Worm (Caenorhabditis elegans) whole organism, L1 larva: ENCODE measurements around the gene nono-1.

Experiments used
- C16A3.4 ChIP-seq: fragments of 150-350 bp; optimal IDR thresholded peaks from 2 replicates; lab custom pipeline; 2014; ENCODE audit warnings: missing biosample characterization, missing genetic modification characterization
- Y116A8C.19 ChIP-seq: sonication (generic microtip); optimal IDR thresholded peaks from 2 replicates; lab custom pipeline; 2016; ENCODE audit warnings: missing compliant biosample characterization, missing genetic modification characterization, borderline replicate concordance
- aha-1 ChIP-seq: fragments of 150-350 bp; optimal IDR thresholded peaks from 2 replicates; lab custom pipeline; 2014; ENCODE audit warnings: missing biosample characterization, missing genetic modification characterization
- alr-1 ChIP-seq: fragments of 200-800 bp; sonication (Bioruptor generic); optimal IDR thresholded peaks from 2 replicates; lab custom pipeline; 2018; ENCODE audit warnings: borderline replicate concordance, mild to moderate bottlenecking, missing genetic modification characterization, missing compliant biosample characterization
- ama-1 ChIP-seq: fragments of 150-350 bp; optimal IDR thresholded peaks from 2 replicates; lab custom pipeline; 2014
- blmp-1 ChIP-seq: fragments of 150-350 bp; optimal IDR thresholded peaks from 2 replicates; lab custom pipeline; 2014; ENCODE audit warnings: missing biosample characterization, missing genetic modification characterization
- ceh-8 ChIP-seq: fragments of 200-800 bp; sonication (Bioruptor generic); optimal IDR thresholded peaks from 2 replicates; lab custom pipeline; 2018; ENCODE audit warnings: mild to moderate bottlenecking, missing genetic modification characterization, moderate library complexity, missing compliant biosample characterization
- ceh-82 ChIP-seq, 3 experiments: fragments of 150-350 bp in 1 of 3; sonication (generic microtip) in 2 of 3; optimal IDR thresholded peaks; 2 replicates each; lab custom pipeline; 2014 to 2017; ENCODE audit warnings: missing biosample characterization in 3 of 3, missing genetic modification characterization in 3 of 3
- ceh-90 ChIP-seq: sonication (generic microtip); optimal IDR thresholded peaks from 2 replicates; lab custom pipeline; 2016; ENCODE audit warnings: missing genetic modification characterization, missing compliant biosample characterization
- ces-1 ChIP-seq: fragments of 150-350 bp; optimal IDR thresholded peaks from 2 replicates; lab custom pipeline; 2014; ENCODE audit warnings: missing biosample characterization, missing genetic modification reagents, missing genetic modification characterization
- dpl-1 ChIP-seq, 3 experiments: fragments of 150-350 bp in 2 of 3; sonication (generic microtip) in 1 of 3; optimal IDR thresholded peaks; 2 replicates each; lab custom pipeline; 2014 to 2017; ENCODE audit warnings: missing biosample characterization in 3 of 3, missing genetic modification characterization in 3 of 3, missing genetic modification reagents in 3 of 3
- efl-3 ChIP-seq: fragments of 200-800 bp; sonication (Bioruptor generic); optimal IDR thresholded peaks from 2 replicates; lab custom pipeline; 2018; ENCODE audit warnings: mild to moderate bottlenecking, missing genetic modification characterization, missing compliant biosample characterization
- egl-13 ChIP-seq: sonication (generic microtip); optimal IDR thresholded peaks from 2 replicates; lab custom pipeline; 2016; ENCODE audit warnings: missing genotype, missing genetic modification reagents, missing genetic modification characterization, missing compliant biosample characterization
- ets-5 ChIP-seq: fragments of 200-800 bp; sonication (Bioruptor generic); IDR thresholded peaks from 2 replicates; pipeline ENCODE4 v1.3.6; 2022; ENCODE audit warnings: missing genetic modification characterization, missing compliant biosample characterization
- fkh-4 ChIP-seq: sonication (generic microtip); optimal IDR thresholded peaks from 2 replicates; lab custom pipeline; 2016; ENCODE audit warnings: missing compliant biosample characterization, missing genetic modification characterization, borderline replicate concordance
- fkh-8 ChIP-seq: sonication (generic microtip); optimal IDR thresholded peaks from 2 replicates; lab custom pipeline; 2016; ENCODE audit warnings: mild to moderate bottlenecking, missing genetic modification characterization, missing compliant biosample characterization
- hlh-17 ChIP-seq: fragments of 200-800 bp; sonication (Bioruptor generic); optimal IDR thresholded peaks from 2 replicates; lab custom pipeline; 2018; ENCODE audit warnings: missing genetic modification characterization, mild to moderate bottlenecking, missing compliant biosample characterization, moderate library complexity, borderline replicate concordance
- hlh-4 ChIP-seq: sonication (generic microtip); optimal IDR thresholded peaks from 2 replicates; lab custom pipeline; 2016; ENCODE audit warnings: mild to moderate bottlenecking, missing genetic modification characterization, missing compliant biosample characterization
- hpl-2 ChIP-seq: fragments of 150-350 bp; optimal IDR thresholded peaks from 2 replicates; lab custom pipeline; 2014; ENCODE audit warnings: missing biosample characterization, missing genetic modification reagents, missing genetic modification characterization
- irx-1 ChIP-seq: sonication (generic microtip); optimal IDR thresholded peaks from 2 replicates; lab custom pipeline; 2016; ENCODE audit warnings: missing genetic modification characterization, missing compliant biosample characterization
- isw-1 ChIP-seq: fragments of 200-800 bp; sonication (Bioruptor generic); IDR thresholded peaks from 2 replicates; pipeline ENCODE4 v1.3.6; 2022; ENCODE audit warnings: missing genetic modification characterization, missing compliant biosample characterization
- jun-1 ChIP-seq: fragments of 150-350 bp; optimal IDR thresholded peaks from 2 replicates; lab custom pipeline; 2014; ENCODE audit warnings: missing biosample characterization, missing genetic modification reagents, missing genetic modification characterization
- lin-13 ChIP-seq: fragments of 150-350 bp; optimal IDR thresholded peaks from 2 replicates; lab custom pipeline; 2014; ENCODE audit warnings: missing biosample characterization, missing genetic modification reagents, missing genetic modification characterization
- lin-35 ChIP-seq, 2 experiments: fragments of 150-350 bp; optimal IDR thresholded peaks; 2 replicates each; lab custom pipeline; 2014; ENCODE audit warnings: missing biosample characterization in 2 of 2, missing genetic modification characterization in 2 of 2, missing genetic modification reagents in 2 of 2
- lsy-2 ChIP-seq, 2 experiments: fragments of 150-350 bp; optimal IDR thresholded peaks; 2 replicates each; lab custom pipeline; 2014; ENCODE audit warnings: missing biosample characterization in 2 of 2, missing genetic modification characterization in 2 of 2
- mdl-1 ChIP-seq, 2 experiments: fragments of 150-350 bp; optimal IDR thresholded peaks; 2 replicates each; lab custom pipeline; 2014 to 2017; ENCODE audit warnings: missing biosample characterization in 2 of 2, missing genetic modification characterization in 2 of 2, inconsistent platforms in 1 of 2
- mef-2 ChIP-seq: fragments of 150-350 bp; optimal IDR thresholded peaks from 2 replicates; lab custom pipeline; 2014; ENCODE audit warnings: missing biosample characterization, missing genetic modification characterization
- nhr-19 ChIP-seq: fragments of 200-800 bp; sonication (Bioruptor generic); conservative IDR thresholded peaks from 2 replicates; pipeline ENCODE4 v1.3.6; 2022; ENCODE audit warnings: missing genetic modification characterization, missing compliant biosample characterization
- nhr-237 ChIP-seq: fragments of 150-350 bp; optimal IDR thresholded peaks from 2 replicates; lab custom pipeline; 2014; ENCODE audit warnings: missing biosample characterization, missing genetic modification characterization
- nhr-47 ChIP-seq: sonication (generic microtip); optimal IDR thresholded peaks from 2 replicates; lab custom pipeline; 2016; ENCODE audit warnings: mild to moderate bottlenecking, missing genetic modification characterization, moderate library complexity, missing compliant biosample characterization
- nhr-71 ChIP-seq: sonication (generic microtip); optimal IDR thresholded peaks from 2 replicates; lab custom pipeline; 2016; ENCODE audit warnings: mild to moderate bottlenecking, missing genetic modification characterization, moderate library complexity, missing compliant biosample characterization
- nhr-76 ChIP-seq: sonication (generic microtip); optimal IDR thresholded peaks from 2 replicates; lab custom pipeline; 2017; ENCODE audit warnings: missing biosample characterization, missing genetic modification characterization
- nhr-77 ChIP-seq: fragments of 150-350 bp; optimal IDR thresholded peaks from 2 replicates; lab custom pipeline; 2014; ENCODE audit warnings: missing biosample characterization, missing genetic modification characterization
- nhr-90 ChIP-seq: sonication (generic microtip); optimal IDR thresholded peaks from 2 replicates; lab custom pipeline; 2016; ENCODE audit warnings: mild to moderate bottlenecking, missing genetic modification characterization, missing compliant biosample characterization; ENCODE audit not compliant: poor library complexity
- pag-3 ChIP-seq: sonication (generic microtip); optimal IDR thresholded peaks from 2 replicates; lab custom pipeline; 2017; ENCODE audit warnings: missing genetic modification characterization, mild to moderate bottlenecking, missing compliant biosample characterization, antibody characterized with exemption, borderline replicate concordance; ENCODE audit not compliant: insufficient read depth
- pax-3 ChIP-seq: fragments of 200-800 bp; sonication (Bioruptor generic); optimal IDR thresholded peaks from 2 replicates; lab custom pipeline; 2018; ENCODE audit warnings: mild to moderate bottlenecking, missing genetic modification characterization, moderate library complexity, missing compliant biosample characterization
- skn-1 ChIP-seq: fragments of 150-350 bp; optimal IDR thresholded peaks from 2 replicates; lab custom pipeline; 2014; ENCODE audit warnings: missing biosample characterization, missing genetic modification characterization
- snpc-4 ChIP-seq: fragments of 150-350 bp; optimal IDR thresholded peaks from 2 replicates; lab custom pipeline; 2014; ENCODE audit warnings: missing biosample characterization, missing genetic modification characterization
- snu-23 ChIP-seq: sonication (generic microtip); optimal IDR thresholded peaks from 2 replicates; lab custom pipeline; 2016; ENCODE audit warnings: missing genetic modification characterization, missing compliant biosample characterization
- sptf-1 ChIP-seq: fragments of 150-350 bp; optimal IDR thresholded peaks from 2 replicates; lab custom pipeline; 2014; ENCODE audit warnings: missing biosample characterization, missing genetic modification characterization
- sup-37 ChIP-seq: fragments of 200-800 bp; sonication (Bioruptor generic); optimal IDR thresholded peaks from 2 replicates; lab custom pipeline; 2018; ENCODE audit warnings: mild to moderate bottlenecking, missing genetic modification characterization, missing compliant biosample characterization
- swsn-7 ChIP-seq: sonication (generic microtip); optimal IDR thresholded peaks from 2 replicates; lab custom pipeline; 2016; ENCODE audit warnings: missing genetic modification characterization, missing compliant biosample characterization
- tlp-1 ChIP-seq: fragments of 150-350 bp; optimal IDR thresholded peaks from 2 replicates; lab custom pipeline; 2014; ENCODE audit warnings: missing biosample characterization, missing genetic modification characterization
- unc-86 ChIP-seq: sonication (generic microtip); optimal IDR thresholded peaks from 2 replicates; lab custom pipeline; 2016; ENCODE audit warnings: missing genetic modification characterization, missing compliant biosample characterization
- unc-98 ChIP-seq: fragments of 200-800 bp; sonication (Bioruptor generic); IDR thresholded peaks from 2 replicates; pipeline ENCODE4 v1.3.6; 2022; ENCODE audit warnings: missing genetic modification characterization, missing compliant biosample characterization
- xbp-1 ChIP-seq: sonication (generic microtip); optimal IDR thresholded peaks from 2 replicates; lab custom pipeline; 2016; ENCODE audit warnings: missing genetic modification characterization, missing compliant biosample characterization
- zip-4 ChIP-seq: fragments of 200-800 bp; sonication (Bioruptor generic); optimal IDR thresholded peaks from 2 replicates; lab custom pipeline; 2018; ENCODE audit warnings: mild to moderate bottlenecking, missing genetic modification characterization, moderate library complexity, missing compliant biosample characterization

The nono-1 gene

DNA sequence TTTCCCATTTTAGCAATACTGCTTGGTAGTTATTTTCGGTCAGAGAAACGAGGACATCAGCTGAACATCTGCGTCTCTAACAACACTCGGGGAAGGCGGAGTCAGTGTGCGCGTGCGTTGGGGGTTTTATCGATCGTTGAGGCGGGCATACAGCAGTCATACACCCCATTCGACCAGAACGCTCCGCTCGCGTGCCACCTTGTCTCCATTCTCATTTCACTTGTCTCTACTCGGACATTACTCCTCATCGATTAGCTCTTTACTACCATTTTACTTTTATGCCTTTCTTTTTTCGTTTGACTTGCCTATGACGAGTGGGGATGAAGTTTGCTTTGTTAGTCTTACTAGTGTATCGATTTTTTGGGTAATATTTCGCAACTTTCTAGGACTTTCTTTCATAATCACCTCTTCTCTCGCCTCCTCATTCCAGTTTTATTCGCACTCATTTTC lies 17.5 kb downstream of the nono-1 start (continued):
- TF ChIP-seq pag-3 (no peak), blmp-1 (tag; lab: Kevin White, UChicago) (peak; percentile 36), jun-1 (tag; lab: Kevin White, UChicago) (peak; percentile 68), alr-1 (no peak), snpc-4 (tag; lab: Kevin White, UChicago) (peak; percentile 46), dpl-1 (GFP tag; optimal IDR thresholded peaks at IDR 0.05; lab: Kevin White, UChicago) (peak; percentile 1 to 33 (median 24)), tlp-1 (tag; lab: Kevin White, UChicago) (no peak), nhr-71 (tag; lab: Kevin White, UChicago) (peak; percentile 71), sptf-1 (tag; lab: Kevin White, UChicago) (no peak), nhr-76 (tag; lab: Kevin White, UChicago) (no peak), ceh-90 (tag; lab: Kevin White, UChicago) (no peak), snu-23 (GFP tag; lab: Kevin White, UChicago) (peak; percentile 81), nhr-237 (tag; lab: Kevin White, UChicago) (peak; percentile 14), unc-98 (GFP tag; lab: Robert Waterston, UW) (no peak), nhr-47 (peak; percentile 49), swsn-7 (tag; lab: Kevin White, UChicago) (peak; percentile 52)

- TF ChIP-seq snpc-4 (tag; lab: Kevin White, UChicago) (no peak), lin-13 (GFP tag; lab: Kevin White, UChicago) (no peak), xbp-1 (tag; lab: Kevin White, UChicago) (no peak), pax-3 (tag; lab: Kevin White, UChicago) (no peak), alr-1 (no peak), nhr-76 (tag; lab: Kevin White, UChicago) (no peak), mef-2 (tag; lab: Kevin White, UChicago) (no peak), tlp-1 (tag; lab: Kevin White, UChicago) (no peak), ceh-8 (GFP tag; lab: Kevin White, UChicago) (no peak), nhr-77 (tag; lab: Kevin White, UChicago) (no peak), ces-1 (no peak), blmp-1 (tag; lab: Kevin White, UChicago) (no peak), ama-1 (lab: Kevin White, UChicago) (no peak), zip-4 (peak; percentile 55), hlh-17 (GFP tag; lab: Kevin White, UChicago) (no peak), pag-3 (no peak), nhr-71 (tag; lab: Kevin White, UChicago) (peak; percentile 48), swsn-7 (tag; lab: Kevin White, UChicago) (no peak), fkh-4 (tag; lab: Kevin White, UChicago) (no peak), efl-3 (no peak), hpl-2 (GFP tag; lab: Kevin White, UChicago) (no peak), irx-1 (no peak), lin-35 (GFP tag; optimal IDR thresholded peaks at IDR 0.05; lab: Kevin White, UChicago) (peak in 1 of 2 experiments; percentile 15), mdl-1 (tag; optimal IDR thresholded peaks at IDR 0.05; lab: Kevin White, UChicago) (no peak), isw-1 (no peak), dpl-1 (GFP tag; optimal IDR thresholded peaks at IDR 0.05; lab: Kevin White, UChicago) (no peak), egl-13 (tag; lab: Kevin White, UChicago) (no peak), Y116A8C.19 (tag; lab: Kevin White, UChicago) (no peak), C16A3.4 (tag; lab: Kevin White, UChicago) (no peak), aha-1 (no peak), lsy-2 (tag; optimal IDR thresholded peaks at IDR 0.05; lab: Kevin White, UChicago) (no peak), nhr-90 (tag; lab: Kevin White, UChicago) (no peak), sup-37 (GFP tag; lab: Kevin White, UChicago) (no peak), ets-5 (no peak), nhr-19 (0 out of 2 replicates have a peak, but pooled peaks have one; percentile 20), ceh-82 (tag; optimal IDR thresholded peaks at IDR 0.05; lab: Kevin White, UChicago) (no peak), hlh-4 (no peak), skn-1 (tag; lab: Kevin White, UChicago) (no peak), unc-86 (tag; lab: Kevin White, UChicago) (no peak), fkh-8 (tag; lab: Kevin White, UChicago) (no peak)
Observed at ce11 chrIII:5939453-5940296, 18.4 kb downstream of the nono-1 start, which contains the start of gene ubq-1. Gene ubq-1 (plus strand): TSS chrIII:5940254.
